Worm (Caenorhabditis elegans) whole organism, L3 larva: ENCODE data around the gene fard-1.

ENCODE experiments used
- ceh-9 ChIP-seq: sonication (generic microtip); optimal IDR thresholded peaks from 2 replicates; lab custom pipeline; 2018; ENCODE audit warnings: missing biosample characterization, missing genetic modification characterization
- egl-27 ChIP-seq: sonication (generic microtip); optimal IDR thresholded peaks from 4 replicates; lab custom pipeline; 2017; ENCODE audit warnings: missing biosample characterization, missing genetic modification reagents, missing genetic modification characterization
- elt-2 ChIP-seq: sonication (generic microtip); optimal IDR thresholded peaks from 2 replicates; lab custom pipeline; 2016; ENCODE audit warnings: missing genetic modification reagents, mild to moderate bottlenecking, missing genetic modification characterization, missing compliant biosample characterization
- hmg-11 ChIP-seq: sonication (generic microtip); optimal IDR thresholded peaks from 2 replicates; lab custom pipeline; 2016; ENCODE audit warnings: missing genetic modification characterization, missing compliant biosample characterization
- lin-39 ChIP-seq: fragments of 150-350 bp; optimal IDR thresholded peaks from 2 replicates; lab custom pipeline; 2018; ENCODE audit warnings: missing biosample characterization, missing genetic modification reagents, missing genetic modification characterization
- nhr-237 ChIP-seq: fragments of 150-350 bp; optimal IDR thresholded peaks from 2 replicates; lab custom pipeline; 2014; ENCODE audit warnings: missing biosample characterization, missing genetic modification characterization
- nhr-76 ChIP-seq: fragments of 150-350 bp; sonication (generic microtip); optimal IDR thresholded peaks from 5 replicates; lab custom pipeline; 2014; ENCODE audit warnings: missing biosample characterization, missing genetic modification characterization
- unc-39 ChIP-seq: sonication (generic microtip); optimal IDR thresholded peaks from 4 replicates; lab custom pipeline; 2017; ENCODE audit warnings: missing biosample characterization, missing genetic modification characterization
- unc-62 ChIP-seq: fragments of 150-350 bp; sonication (generic microtip); optimal IDR thresholded peaks from 4 replicates; lab custom pipeline; 2014; ENCODE audit warnings: missing biosample characterization, missing genetic modification reagents, missing genetic modification characterization

ce11 chrX:2942327-2942726 is 9.2 kb downstream of the fard-1 start:
- TF ChIP-seq nhr-237 (tag; lab: Kevin White, UChicago) (no peak), unc-62 (no peak), lin-39 (tag; lab: Kevin White, UChicago) (no peak), egl-27 (tag; lab: Kevin White, UChicago) (no peak), nhr-76 (tag; lab: Kevin White, UChicago) (no peak), elt-2 (tag; lab: Kevin White, UChicago) (no peak), ceh-9 (tag; lab: Kevin White, UChicago) (no peak), unc-39 (tag; lab: Kevin White, UChicago) (no peak), hmg-11 (no peak)
